Worm (Caenorhabditis elegans) whole organism, L1 larva: ENCODE results near the gene eral-1.

Source experiments
- Y116A8C.19 ChIP-seq: sonication (generic microtip); optimal IDR thresholded peaks from 2 replicates; lab custom pipeline; 2016; ENCODE audit warnings: missing compliant biosample characterization, missing genetic modification characterization, borderline replicate concordance
- hlh-4 ChIP-seq: sonication (generic microtip); optimal IDR thresholded peaks from 2 replicates; lab custom pipeline; 2016; ENCODE audit warnings: mild to moderate bottlenecking, missing genetic modification characterization, missing compliant biosample characterization
- lir-3 ChIP-seq: sonication (generic microtip); optimal IDR thresholded peaks from 2 replicates; lab custom pipeline; 2016; ENCODE audit warnings: mild to moderate bottlenecking, missing genetic modification characterization, moderate library complexity, missing compliant biosample characterization; ENCODE audit not compliant: poor library complexity
- nhr-19 ChIP-seq: fragments of 200-800 bp; sonication (Bioruptor generic); conservative IDR thresholded peaks from 2 replicates; pipeline ENCODE4 v1.3.6; 2022; ENCODE audit warnings: missing genetic modification characterization, missing compliant biosample characterization
- nhr-237 ChIP-seq: fragments of 150-350 bp; optimal IDR thresholded peaks from 2 replicates; lab custom pipeline; 2014; ENCODE audit warnings: missing biosample characterization, missing genetic modification characterization
- nhr-90 ChIP-seq: sonication (generic microtip); optimal IDR thresholded peaks from 2 replicates; lab custom pipeline; 2016; ENCODE audit warnings: mild to moderate bottlenecking, missing genetic modification characterization, missing compliant biosample characterization; ENCODE audit not compliant: poor library complexity
- tlp-1 ChIP-seq: fragments of 150-350 bp; optimal IDR thresholded peaks from 2 replicates; lab custom pipeline; 2014; ENCODE audit warnings: missing biosample characterization, missing genetic modification characterization
- unc-130 ChIP-seq: fragments of 150-350 bp; optimal IDR thresholded peaks from 2 replicates; lab custom pipeline; 2017; ENCODE audit warnings: missing biosample characterization, missing genetic modification characterization, inconsistent platforms
- unc-62 ChIP-seq: fragments of 150-350 bp; optimal IDR thresholded peaks from 2 replicates; lab custom pipeline; 2014; ENCODE audit warnings: missing biosample characterization, missing genetic modification reagents, missing genetic modification characterization
- ztf-11 ChIP-seq, 2 experiments: sonication (generic microtip); optimal IDR thresholded peaks; 2 replicates each; lab custom pipeline; 2016 to 2017; ENCODE audit warnings: missing genetic modification characterization in 2 of 2, missing biosample characterization in 1 of 2, missing compliant biosample characterization in 1 of 2
- ztf-4 ChIP-seq: fragments of 150-350 bp; optimal IDR thresholded peaks from 2 replicates; lab custom pipeline; 2014; ENCODE audit warnings: missing biosample characterization, missing genetic modification characterization

ce11 chrII:9617039-9617901 is 27.7 kb upstream of the eral-1 start, which contains the start of gene hal-3:
- TF ChIP-seq nhr-237 = no peak
- no peak for TF ChIP-seq lir-3 (tag; lab: Kevin White, UChicago)
- TF ChIP-seq ztf-11 (tag; optimal IDR thresholded peaks at IDR 0.05; lab: Kevin White, UChicago) = no peak
- no peak for TF ChIP-seq nhr-90
- TF ChIP-seq nhr-19 (GFP tag; lab: Robert Waterston, UW) = no peak
- no peak for TF ChIP-seq unc-130
- no peak for TF ChIP-seq unc-62 (GFP tag; lab: Kevin White, UChicago)
- peak; percentile 5 for TF ChIP-seq ztf-4
- no peak for TF ChIP-seq Y116A8C.19 (tag; lab: Kevin White, UChicago)
- TF ChIP-seq hlh-4 (tag; lab: Kevin White, UChicago) = no peak
- no peak for TF ChIP-seq tlp-1 (tag; lab: Kevin White, UChicago)
